Fruit fly (Drosophila melanogaster) whole organism, embryonic: ENCODE results near the gene CG33096.

Source experiments
- Asciz ChIP-seq: fragments of 200-800 bp; sonication (Bioruptor generic); optimal IDR thresholded peaks from 2 replicates; lab custom pipeline; 2017; ENCODE audit warnings: missing biosample characterization, mild to moderate bottlenecking, missing genetic modification characterization, missing genetic modification reagents
- CG10431 ChIP-seq: fragments of 200-800 bp; sonication (Bioruptor generic); optimal IDR thresholded peaks from 3 replicates; lab custom pipeline; 2018; ENCODE audit warnings: missing biosample characterization, mild to moderate bottlenecking, missing genetic modification characterization
- CG12071 ChIP-seq: fragments of 200-800 bp; sonication (Bioruptor generic); optimal IDR thresholded peaks from 3 replicates; lab custom pipeline; 2018; ENCODE audit warnings: missing biosample characterization, mild to moderate bottlenecking, missing genetic modification characterization
- CG15479 ChIP-seq: fragments of 200-800 bp; sonication (Bioruptor generic); optimal IDR thresholded peaks from 3 replicates; lab custom pipeline; 2019; ENCODE audit warnings: missing biosample characterization, mild to moderate bottlenecking, missing genetic modification characterization, moderate library complexity
- CG18011 ChIP-seq: fragments of 200-800 bp; sonication (Bioruptor generic); optimal IDR thresholded peaks from 2 replicates; lab custom pipeline; 2017; ENCODE audit warnings: missing biosample characterization, missing genetic modification characterization, mild to moderate bottlenecking, moderate library complexity, missing genotype
- CG2712 ChIP-seq: fragments of 200-800 bp; optimal IDR thresholded peaks from 3 replicates; lab custom pipeline; 2019; ENCODE audit warnings: missing biosample characterization, mild to moderate bottlenecking, missing genetic modification characterization, moderate library complexity
- CG30020 ChIP-seq: fragments of 200-800 bp; optimal IDR thresholded peaks from 2 replicates; lab custom pipeline; 2019; ENCODE audit warnings: missing biosample characterization, mild to moderate bottlenecking, missing genetic modification characterization, moderate library complexity
- CG34376 ChIP-seq: fragments of 200-800 bp; sonication (Bioruptor generic); optimal IDR thresholded peaks from 2 replicates; lab custom pipeline; 2018; ENCODE audit warnings: missing biosample characterization, mild to moderate bottlenecking, missing genetic modification characterization
- CG5180 ChIP-seq: fragments of 200-800 bp; sonication (Bioruptor generic); optimal IDR thresholded peaks from 3 replicates; lab custom pipeline; 2017; ENCODE audit warnings: missing biosample characterization, missing genetic modification characterization, mild to moderate bottlenecking, moderate library complexity, missing genetic modification reagents
- CG7271 ChIP-seq: fragments of 200-800 bp; sonication (Bioruptor generic); optimal IDR thresholded peaks from 2 replicates; lab custom pipeline; 2018; ENCODE audit warnings: missing biosample characterization, mild to moderate bottlenecking, missing genetic modification characterization, moderate library complexity
- CG7357 ChIP-seq: fragments of 200-800 bp; sonication (Bioruptor generic); IDR thresholded peaks from 3 replicates; pipeline ENCODE4 v1.3.6; 2022; ENCODE audit warnings: missing biosample characterization, missing genetic modification characterization
- CG7928 ChIP-seq: fragments of 200-800 bp; sonication (Bioruptor generic); optimal IDR thresholded peaks from 2 replicates; lab custom pipeline; 2017; ENCODE audit warnings: missing biosample characterization, mild to moderate bottlenecking, missing genetic modification characterization
- CG7987 ChIP-seq: fragments of 200-800 bp; sonication (Bioruptor generic); optimal IDR thresholded peaks from 2 replicates; lab custom pipeline; 2018; ENCODE audit warnings: missing biosample characterization, mild to moderate bottlenecking, missing genetic modification characterization, moderate library complexity
- CG8359 ChIP-seq: fragments of 200-800 bp; sonication (Bioruptor generic); optimal IDR thresholded peaks from 2 replicates; lab custom pipeline; 2017; ENCODE audit warnings: missing biosample characterization, mild to moderate bottlenecking, missing genetic modification characterization, borderline replicate concordance
- Chrac-16 ChIP-seq: fragments of 200-800 bp; sonication (Bioruptor generic); optimal IDR thresholded peaks from 3 replicates; lab custom pipeline; 2016; ENCODE audit warnings: missing biosample characterization, missing genetic modification characterization
- Eip74EF ChIP-seq, 2 experiments: fragments of 200-800 bp in 1 of 2; fragments of >200 bp in 1 of 2; sonication (Bioruptor generic) in 1 of 2; optimal IDR thresholded peaks; 2 replicates each; lab custom pipeline; 2017 to 2019; ENCODE audit warnings: missing biosample characterization in 2 of 2, missing genetic modification characterization in 2 of 2, mild to moderate bottlenecking in 1 of 2, moderate library complexity in 1 of 2
- Ets65A ChIP-seq: fragments of 200-800 bp; sonication (Bioruptor generic); peaks from one replicate; lab custom pipeline; 2016; ENCODE audit warnings: missing biosample characterization, missing genetic modification characterization
- Gsc ChIP-seq: fragments of 200-800 bp; sonication (Bioruptor generic); IDR thresholded peaks from 2 replicates; pipeline ENCODE4 v1.3.6; 2022; ENCODE audit warnings: missing biosample characterization, missing genetic modification characterization
- Gug ChIP-seq: fragments of 200-800 bp; sonication (Bioruptor generic); IDR thresholded peaks from 4 replicates; pipeline ENCODE4 v1.3.6; 2022; ENCODE audit warnings: missing biosample characterization, missing genetic modification characterization
- H2.0 ChIP-seq: fragments of 200-800 bp; sonication (Bioruptor generic); IDR thresholded peaks from 2 replicates; pipeline ENCODE4 v1.3.6; 2022; ENCODE audit warnings: missing biosample characterization, missing genetic modification characterization
- Hmr ChIP-seq: fragments of 200-800 bp; sonication (Bioruptor generic); optimal IDR thresholded peaks from 3 replicates; lab custom pipeline; 2017; ENCODE audit warnings: mild to moderate bottlenecking, missing biosample characterization, missing genetic modification reagents, missing genetic modification characterization
- Jarid2 ChIP-seq: fragments of 200-800 bp; sonication (Bioruptor generic); optimal IDR thresholded peaks from 3 replicates; lab custom pipeline; 2017; ENCODE audit warnings: mild to moderate bottlenecking, missing biosample characterization, missing genetic modification reagents, missing genetic modification characterization
- Kr ChIP-seq: fragments of 200-800 bp; sonication (Bioruptor generic); optimal IDR thresholded peaks from 2 replicates; lab custom pipeline; 2017; ENCODE audit warnings: missing biosample characterization, mild to moderate bottlenecking, missing genetic modification characterization
- MESR4 ChIP-seq: fragments of 200-800 bp; sonication (Bioruptor generic); optimal IDR thresholded peaks from 2 replicates; lab custom pipeline; 2018; ENCODE audit warnings: missing biosample characterization, mild to moderate bottlenecking, missing genetic modification characterization, moderate library complexity
- Mad ChIP-seq: fragments of 200-800 bp; sonication (Bioruptor generic); optimal IDR thresholded peaks from 2 replicates; lab custom pipeline; 2016; ENCODE audit warnings: missing biosample characterization, missing genetic modification characterization
- Med ChIP-seq: fragments of 200-800 bp; sonication (Bioruptor generic); peaks from one replicate; lab custom pipeline; 2016; ENCODE audit warnings: missing biosample characterization, missing genetic modification characterization, mild to moderate bottlenecking, inconsistent platforms, moderate library complexity
- Meics ChIP-seq: fragments of 200-800 bp; sonication (Bioruptor generic); optimal IDR thresholded peaks from 2 replicates; lab custom pipeline; 2017; ENCODE audit warnings: missing biosample characterization, mild to moderate bottlenecking, missing genetic modification characterization
- PHDP ChIP-seq: fragments of 200-800 bp; sonication (Bioruptor generic); optimal IDR thresholded peaks from 3 replicates; lab custom pipeline; 2018; ENCODE audit warnings: missing biosample characterization, mild to moderate bottlenecking, missing genetic modification characterization, moderate library complexity
- Sry-δ ChIP-seq: fragments of 200-800 bp; sonication (Bioruptor generic); optimal IDR thresholded peaks from 2 replicates; lab custom pipeline; 2016; ENCODE audit warnings: missing biosample characterization, missing genetic modification characterization
- Stat92E ChIP-seq, 3 experiments: fragments of >200 bp in 2 of 3; fragments of 200-800 bp in 1 of 3; sonication (Bioruptor generic) in 1 of 3; optimal IDR thresholded peaks; 2 replicates each; lab custom pipeline; 2017 to 2019; ENCODE audit warnings: missing biosample characterization in 3 of 3, missing genetic modification characterization in 3 of 3, mild to moderate bottlenecking in 1 of 3, moderate library complexity in 1 of 3
- Trl ChIP-seq, 3 experiments: fragments of >200 bp in 2 of 3; fragments of 200-800 bp in 1 of 3; sonication (Bioruptor generic) in 1 of 3; optimal IDR thresholded peaks; 2 replicates in 1 of 3; 3 replicates in 2 of 3; lab custom pipeline; 2016 to 2017; ENCODE audit warnings: missing biosample characterization in 1 of 3, missing genetic modification characterization in 1 of 3
- Xrp1 ChIP-seq: fragments of 200-800 bp; sonication (Bioruptor generic); IDR thresholded peaks from 2 replicates; pipeline ENCODE4 v1.3.6; 2022; ENCODE audit warnings: missing biosample characterization, missing genetic modification characterization
- abd-A ChIP-seq: fragments of 200-800 bp; sonication (Bioruptor generic); optimal IDR thresholded peaks from 3 replicates; lab custom pipeline; 2019; ENCODE audit warnings: missing biosample characterization, mild to moderate bottlenecking, missing genetic modification characterization, moderate library complexity
- ara ChIP-seq: fragments of 200-800 bp; sonication (Bioruptor generic); IDR thresholded peaks from 2 replicates; pipeline ENCODE4 v1.3.6; 2022; ENCODE audit warnings: missing biosample characterization, missing genetic modification characterization
- bbx ChIP-seq: fragments of 200-800 bp; sonication (Bioruptor generic); IDR thresholded peaks from 2 replicates; pipeline ENCODE4 v1.3.6; 2022; ENCODE audit warnings: missing biosample characterization, missing genetic modification characterization; ENCODE audit not compliant: partially characterized antibody
- corto ChIP-seq: fragments of 200-800 bp; sonication (Bioruptor generic); optimal IDR thresholded peaks from 2 replicates; lab custom pipeline; 2016; ENCODE audit warnings: missing biosample characterization, mild to moderate bottlenecking, missing genetic modification characterization, moderate library complexity
- crc ChIP-seq: fragments of 200-800 bp; sonication (Bioruptor generic); optimal IDR thresholded peaks from 2 replicates; lab custom pipeline; 2016; ENCODE audit warnings: missing biosample characterization, missing genetic modification characterization
- en ChIP-seq: fragments of 200-800 bp; sonication (Bioruptor generic); optimal IDR thresholded peaks from 2 replicates; lab custom pipeline; 2016; ENCODE audit warnings: missing biosample characterization, missing genetic modification characterization
- insv ChIP-seq, 2 experiments: fragments of 200-800 bp; sonication (Bioruptor generic); optimal IDR thresholded peaks; 3 replicates each; lab custom pipeline; 2016 to 2018; ENCODE audit warnings: missing biosample characterization in 2 of 2, missing genetic modification characterization in 2 of 2
- kay ChIP-seq: fragments of 200-800 bp; sonication (Bioruptor generic); optimal IDR thresholded peaks from 2 replicates; lab custom pipeline; 2016; ENCODE audit warnings: missing biosample characterization, missing genetic modification characterization
- kni ChIP-seq: fragments of 200-800 bp; sonication (Bioruptor generic); optimal IDR thresholded peaks from 3 replicates; lab custom pipeline; 2017; ENCODE audit warnings: mild to moderate bottlenecking, missing biosample characterization, missing genetic modification reagents, missing genetic modification characterization
- p53 ChIP-seq: fragments of 200-800 bp; sonication (Bioruptor generic); optimal IDR thresholded peaks from 2 replicates; lab custom pipeline; 2016; ENCODE audit warnings: missing biosample characterization, missing genetic modification characterization
- pnt ChIP-seq: fragments of 200-800 bp; sonication (Bioruptor generic); optimal IDR thresholded peaks from 3 replicates; lab custom pipeline; 2016; ENCODE audit warnings: missing biosample characterization, missing genetic modification characterization
- psq ChIP-seq: fragments of 200-800 bp; sonication (Bioruptor generic); optimal IDR thresholded peaks from 2 replicates; lab custom pipeline; 2017; ENCODE audit warnings: missing biosample characterization, missing genetic modification characterization
- repo ChIP-seq: fragments of 200-800 bp; sonication (Bioruptor generic); optimal IDR thresholded peaks from 2 replicates; lab custom pipeline; 2016; ENCODE audit warnings: missing biosample characterization, missing genetic modification characterization
- so ChIP-seq: fragments of 200-800 bp; sonication (Bioruptor generic); IDR thresholded peaks from 3 replicates; pipeline ENCODE4 v1.3.6; 2022; ENCODE audit warnings: missing biosample characterization, missing genetic modification characterization
- zen2 ChIP-seq: fragments of 200-800 bp; sonication (Bioruptor generic); IDR thresholded peaks from 3 replicates; pipeline ENCODE4 v1.3.6; 2022; ENCODE audit warnings: missing biosample characterization, missing genetic modification characterization; ENCODE audit not compliant: partially characterized antibody

CG33096 gene

dm6 chr3R:25049742-25050517, 47.5 kb upstream of the CG33096 start (continued):
- peak; percentile 61 for TF ChIP-seq CG12071 (GFP tag; lab: Kevin White, UChicago)
- TF ChIP-seq Trl (optimal IDR thresholded peaks at IDR 0.05; lab: Kevin White, UChicago) = peak; percentile 49 to 84
- TF ChIP-seq Trl (GFP tag; optimal IDR thresholded peaks at IDR 0.05; lab: Kevin White, UChicago) = peak; percentile 9
- no peak for TF ChIP-seq so (GFP tag; lab: Robert Waterston, UW)
- TF ChIP-seq bbx (GFP tag; lab: Robert Waterston, UW) = no peak
- TF ChIP-seq Mad (GFP tag; lab: Kevin White, UChicago) = no peak
- TF ChIP-seq Med (GFP tag; lab: Kevin White, UChicago) = peak; percentile 80
- peak; percentile 80 for TF ChIP-seq abd-A (tag; lab: Kevin White, UChicago)
- TF ChIP-seq zen2 (GFP tag; lab: Robert Waterston, UW) = no peak
- TF ChIP-seq Asciz (GFP tag; lab: Kevin White, UChicago) = peak; percentile 17
- TF ChIP-seq crc (GFP tag; lab: Kevin White, UChicago) = peak; percentile 10
- TF ChIP-seq CG7357 (GFP tag; lab: Robert Waterston, UW) = no peak
- TF ChIP-seq CG7271 (tag; lab: Kevin White, UChicago) = peak; percentile 55
- peak; percentile 33 for TF ChIP-seq CG30020
- TF ChIP-seq Hmr = peak; percentile 67
- TF ChIP-seq Gsc (GFP tag; lab: Robert Waterston, UW) = no peak
- peak in 1 of 2 experiments; percentile 5 for TF ChIP-seq insv (GFP tag; optimal IDR thresholded peaks at IDR 0.05; lab: Kevin White, UChicago)
- peak; percentile 91 for TF ChIP-seq CG34376 (GFP tag; lab: Kevin White, UChicago)
- TF ChIP-seq Chrac-16 (GFP tag; lab: Kevin White, UChicago) = no peak
- TF ChIP-seq CG2712 (tag; lab: Kevin White, UChicago) = no peak
- peak; percentile 93 for TF ChIP-seq kay (GFP tag; lab: Kevin White, UChicago)
- no peak for TF ChIP-seq Ets65A (GFP tag; lab: Kevin White, UChicago)
- TF ChIP-seq kni = peak; percentile 70
- TF ChIP-seq Meics (GFP tag; lab: Kevin White, UChicago) = peak; percentile 42
- TF ChIP-seq MESR4 (GFP tag; lab: Kevin White, UChicago) = peak; percentile 56
- peak; percentile 85 for TF ChIP-seq Jarid2 (GFP tag; lab: Kevin White, UChicago)
- TF ChIP-seq pnt = no peak
- TF ChIP-seq CG18011 = no peak
- peak in 1 of 3 experiments; percentile 62 for TF ChIP-seq Stat92E (GFP tag; optimal IDR thresholded peaks at IDR 0.05; lab: Kevin White, UChicago)
- TF ChIP-seq Xrp1 (GFP tag; lab: Robert Waterston, UW) = no peak
- peak; percentile 52 for TF ChIP-seq CG7987
- peak; percentile 42 for TF ChIP-seq p53 (GFP tag; lab: Kevin White, UChicago)
- no peak for TF ChIP-seq Kr
- TF ChIP-seq CG8359 (GFP tag; lab: Kevin White, UChicago) = no peak
- no peak for TF ChIP-seq H2.0 (GFP tag; lab: Robert Waterston, UW)
- no peak for TF ChIP-seq repo (GFP tag; lab: Kevin White, UChicago)
- peak in 1 of 2 experiments; percentile 35 for TF ChIP-seq Eip74EF (GFP tag; optimal IDR thresholded peaks at IDR 0.05; lab: Kevin White, UChicago)
- no peak for TF ChIP-seq en
- TF ChIP-seq corto = peak; percentile 58
- no peak for TF ChIP-seq CG7928 (GFP tag; lab: Kevin White, UChicago)
- no peak for TF ChIP-seq CG10431 (GFP tag; lab: Kevin White, UChicago)
- no peak; the same call in 3 of the 4 replicates for TF ChIP-seq Gug (GFP tag; lab: Robert Waterston, UW)
- peak; percentile 46 for TF ChIP-seq Sry-δ (GFP tag; lab: Kevin White, UChicago)
- peak; percentile 42 for TF ChIP-seq PHDP (tag; lab: Kevin White, UChicago)
- TF ChIP-seq ara (GFP tag; lab: Robert Waterston, UW) = no peak
- peak; percentile 65 for TF ChIP-seq CG15479 (GFP tag; lab: Kevin White, UChicago)
- TF ChIP-seq psq = peak; percentile 31
- peak; percentile 86 for TF ChIP-seq CG5180
